Fruit fly (Drosophila melanogaster) whole organism, embryonic: ENCODE results near the gene CG1024.
A peak's percentile ranks its signal among the peaks of the same experiment; 100 is the strongest.

Experiments
- Abd-B ChIP-seq: fragments of 200-800 bp; sonication (Bioruptor generic); optimal IDR thresholded peaks from 2 replicates; lab custom pipeline; 2018; ENCODE audit warnings: missing biosample characterization, mild to moderate bottlenecking, missing genetic modification characterization, moderate library complexity
- Aef1 ChIP-seq: fragments of 200-800 bp; sonication (Bioruptor generic); IDR thresholded peaks from 3 replicates; pipeline ENCODE4 v1.3.6; 2022; ENCODE audit warnings: missing biosample characterization, missing genetic modification characterization
- CG10543 ChIP-seq: fragments of 200-800 bp; sonication (Bioruptor generic); optimal IDR thresholded peaks from 3 replicates; lab custom pipeline; 2017; ENCODE audit warnings: missing biosample characterization, mild to moderate bottlenecking, missing genetic modification characterization, moderate library complexity
- CG10654 ChIP-seq: fragments of 200-800 bp; sonication (Bioruptor generic); optimal IDR thresholded peaks from 2 replicates; lab custom pipeline; 2016; ENCODE audit warnings: missing biosample characterization, missing genetic modification characterization
- CG12071 ChIP-seq: fragments of 200-800 bp; sonication (Bioruptor generic); optimal IDR thresholded peaks from 3 replicates; lab custom pipeline; 2018; ENCODE audit warnings: missing biosample characterization, mild to moderate bottlenecking, missing genetic modification characterization
- CG12104 ChIP-seq: fragments of 200-800 bp; sonication (Bioruptor generic); optimal IDR thresholded peaks from 3 replicates; lab custom pipeline; 2016; ENCODE audit warnings: missing biosample characterization, missing genetic modification characterization
- CG12236 ChIP-seq: fragments of 200-800 bp; sonication (Bioruptor generic); optimal IDR thresholded peaks from 2 replicates; lab custom pipeline; 2016; ENCODE audit warnings: missing biosample characterization, missing genetic modification characterization
- CG13287 ChIP-seq: fragments of 200-800 bp; sonication (Bioruptor generic); IDR thresholded peaks from 2 replicates; pipeline ENCODE4 v1.3.6; 2022; ENCODE audit warnings: missing biosample characterization, missing genetic modification characterization; ENCODE audit not compliant: partially characterized antibody
- CG15514 ChIP-seq: fragments of 200-800 bp; sonication (Bioruptor generic); optimal IDR thresholded peaks from 3 replicates; lab custom pipeline; 2017; ENCODE audit warnings: missing biosample characterization, missing genetic modification characterization, mild to moderate bottlenecking, moderate library complexity, missing genetic modification reagents
- CG1603 ChIP-seq: fragments of 200-800 bp; sonication (Bioruptor generic); optimal IDR thresholded peaks from 2 replicates; lab custom pipeline; 2019; ENCODE audit warnings: missing biosample characterization, mild to moderate bottlenecking, missing genetic modification characterization, moderate library complexity
- CG17568 ChIP-seq: fragments of 200-800 bp; sonication (Bioruptor generic); optimal IDR thresholded peaks from 2 replicates; lab custom pipeline; 2018; ENCODE audit warnings: missing biosample characterization, mild to moderate bottlenecking, missing genetic modification characterization, moderate library complexity
- CG18476 ChIP-seq: fragments of 200-800 bp; sonication (Bioruptor generic); optimal IDR thresholded peaks from 2 replicates; lab custom pipeline; 2016; ENCODE audit warnings: missing biosample characterization, mild to moderate bottlenecking, missing genetic modification characterization
- CG32767 ChIP-seq: fragments of 200-800 bp; sonication (Bioruptor generic); IDR thresholded peaks from 2 replicates; pipeline ENCODE4 v1.3.6; 2022; ENCODE audit warnings: missing biosample characterization, missing genetic modification characterization
- CG4328 ChIP-seq: fragments of 200-800 bp; sonication (Bioruptor generic); optimal IDR thresholded peaks from 3 replicates; lab custom pipeline; 2017; ENCODE audit warnings: missing biosample characterization, missing genetic modification reagents, missing genetic modification characterization
- CG5245 ChIP-seq: fragments of 200-800 bp; sonication (Bioruptor generic); optimal IDR thresholded peaks from 3 replicates; lab custom pipeline; 2016; ENCODE audit warnings: missing biosample characterization, missing genetic modification characterization
- CG6854 ChIP-seq: fragments of 200-800 bp; sonication (Bioruptor generic); optimal IDR thresholded peaks from 3 replicates; lab custom pipeline; 2017; ENCODE audit warnings: missing biosample characterization, mild to moderate bottlenecking, missing genetic modification characterization
- CG7786 ChIP-seq: fragments of 200-800 bp; sonication (Bioruptor generic); optimal IDR thresholded peaks from 2 replicates; lab custom pipeline; 2016; ENCODE audit warnings: missing biosample characterization, missing genetic modification characterization
- CHES-1-like ChIP-seq: fragments of 200-800 bp; sonication (Bioruptor generic); optimal IDR thresholded peaks from 2 replicates; lab custom pipeline; 2016; ENCODE audit warnings: missing biosample characterization, missing genetic modification characterization
- Chrac-16 ChIP-seq: fragments of 200-800 bp; sonication (Bioruptor generic); optimal IDR thresholded peaks from 3 replicates; lab custom pipeline; 2016; ENCODE audit warnings: missing biosample characterization, missing genetic modification characterization
- Dp ChIP-seq: fragments of 200-800 bp; sonication (Bioruptor generic); optimal IDR thresholded peaks from 2 replicates; lab custom pipeline; 2018; ENCODE audit warnings: missing biosample characterization, mild to moderate bottlenecking, missing genetic modification characterization, moderate library complexity
- HLH3B ChIP-seq: fragments of 200-800 bp; sonication (Bioruptor generic); IDR thresholded peaks from 2 replicates; pipeline ENCODE4 v1.3.6; 2022; ENCODE audit warnings: missing biosample characterization, missing genetic modification characterization
- Hand ChIP-seq: fragments of 200-800 bp; sonication (Bioruptor generic); optimal IDR thresholded peaks from 2 replicates; lab custom pipeline; 2017; ENCODE audit warnings: mild to moderate bottlenecking, missing biosample characterization, missing genetic modification reagents, missing genetic modification characterization
- Hmr ChIP-seq: fragments of 200-800 bp; sonication (Bioruptor generic); optimal IDR thresholded peaks from 3 replicates; lab custom pipeline; 2017; ENCODE audit warnings: mild to moderate bottlenecking, missing biosample characterization, missing genetic modification reagents, missing genetic modification characterization
- Lhr ChIP-seq: fragments of 200-800 bp; sonication (Bioruptor generic); optimal IDR thresholded peaks from 3 replicates; lab custom pipeline; 2017; ENCODE audit warnings: mild to moderate bottlenecking, missing biosample characterization, missing genetic modification reagents, missing genetic modification characterization
- MESR4 ChIP-seq: fragments of 200-800 bp; sonication (Bioruptor generic); optimal IDR thresholded peaks from 2 replicates; lab custom pipeline; 2018; ENCODE audit warnings: missing biosample characterization, mild to moderate bottlenecking, missing genetic modification characterization, moderate library complexity
- Mes4 ChIP-seq: fragments of 200-800 bp; sonication (Bioruptor generic); optimal IDR thresholded peaks from 2 replicates; lab custom pipeline; 2016; ENCODE audit warnings: missing biosample characterization, missing genetic modification characterization
- NC2α ChIP-seq: fragments of 200-800 bp; sonication (Bioruptor generic); optimal IDR thresholded peaks from 2 replicates; lab custom pipeline; 2016; ENCODE audit warnings: missing biosample characterization, missing genetic modification characterization
- Scr ChIP-seq: fragments of 200-800 bp; sonication (Bioruptor generic); IDR thresholded peaks from 2 replicates; pipeline ENCODE4 v1.3.6; 2022; ENCODE audit warnings: missing biosample characterization, missing genetic modification characterization; ENCODE audit not compliant: partially characterized antibody
- abd-A ChIP-seq: fragments of 200-800 bp; sonication (Bioruptor generic); optimal IDR thresholded peaks from 3 replicates; lab custom pipeline; 2019; ENCODE audit warnings: missing biosample characterization, mild to moderate bottlenecking, missing genetic modification characterization, moderate library complexity
- ash1 ChIP-seq: fragments of 200-800 bp; sonication (Bioruptor generic); optimal IDR thresholded peaks from 2 replicates; lab custom pipeline; 2018; ENCODE audit warnings: missing biosample characterization, mild to moderate bottlenecking, missing genetic modification characterization
- crol ChIP-seq: fragments of 200-800 bp; sonication (Bioruptor generic); IDR thresholded peaks from 2 replicates; pipeline ENCODE4 v1.3.6; 2022; ENCODE audit warnings: missing biosample characterization, missing genetic modification characterization
- dati ChIP-seq: fragments of 200-800 bp; sonication (Bioruptor generic); IDR thresholded peaks from 2 replicates; pipeline ENCODE4 v1.3.6; 2022; ENCODE audit warnings: missing biosample characterization, missing genetic modification characterization
- exex ChIP-seq: fragments of 200-800 bp; sonication (Bioruptor generic); optimal IDR thresholded peaks from 4 replicates; lab custom pipeline; 2018; ENCODE audit warnings: missing biosample characterization, mild to moderate bottlenecking, missing genetic modification characterization, moderate library complexity
- gcm ChIP-seq: fragments of 200-800 bp; sonication (Bioruptor generic); optimal IDR thresholded peaks from 2 replicates; lab custom pipeline; 2019; ENCODE audit warnings: missing biosample characterization, mild to moderate bottlenecking, missing genetic modification characterization, moderate library complexity
- gt ChIP-seq: fragments of 200-800 bp; sonication (Bioruptor generic); IDR thresholded peaks from 2 replicates; pipeline ENCODE4 v1.3.6; 2022; ENCODE audit warnings: missing biosample characterization, missing genetic modification characterization
- insv ChIP-seq, 2 experiments: fragments of 200-800 bp; sonication (Bioruptor generic); optimal IDR thresholded peaks; 3 replicates each; lab custom pipeline; 2016 to 2018; ENCODE audit warnings: missing biosample characterization in 2 of 2, missing genetic modification characterization in 2 of 2
- ken ChIP-seq: fragments of 200-800 bp; sonication (Bioruptor generic); IDR thresholded peaks from 3 replicates; pipeline ENCODE4 v1.3.6; 2022; ENCODE audit warnings: missing biosample characterization, missing genetic modification characterization
- pan ChIP-seq, 4 experiments: fragments of >200 bp in 3 of 4; fragments of 200-800 bp in 1 of 4; sonication (Bioruptor generic) in 1 of 4; optimal IDR thresholded peaks in 3 of 4; IDR thresholded peaks in 1 of 4; 2 replicates each; pipeline versions ENCODE4 v1.3.6 to Lab custom; 2017 to 2022; ENCODE audit warnings: missing biosample characterization in 2 of 4, missing genetic modification characterization in 2 of 4, mixed read lengths in 1 of 4
- pb ChIP-seq: fragments of 200-800 bp; sonication (Bioruptor generic); optimal IDR thresholded peaks from 3 replicates; lab custom pipeline; 2016; ENCODE audit warnings: missing biosample characterization, missing genetic modification characterization
- pfk ChIP-seq: fragments of 200-800 bp; sonication (Bioruptor generic); optimal IDR thresholded peaks from 2 replicates; lab custom pipeline; 2018; ENCODE audit warnings: missing biosample characterization, mild to moderate bottlenecking, missing genetic modification characterization, moderate library complexity
- salm ChIP-seq: fragments of 200-800 bp; sonication (Bioruptor generic); optimal IDR thresholded peaks from 2 replicates; lab custom pipeline; 2018; ENCODE audit warnings: missing biosample characterization, mild to moderate bottlenecking, missing genetic modification characterization
- slou ChIP-seq: fragments of 200-800 bp; sonication (Bioruptor generic); optimal IDR thresholded peaks from 3 replicates; lab custom pipeline; 2016; ENCODE audit warnings: missing biosample characterization, missing genetic modification characterization
- sr ChIP-seq: fragments of 200-800 bp; sonication (Bioruptor generic); IDR thresholded peaks from 3 replicates; pipeline ENCODE4 v1.3.6; 2022; ENCODE audit warnings: missing biosample characterization, missing genetic modification characterization
- ssp ChIP-seq: fragments of 200-800 bp; sonication (Bioruptor generic); IDR thresholded peaks from 2 replicates; pipeline ENCODE4 v1.3.6; 2022; ENCODE audit warnings: missing biosample characterization, missing genetic modification characterization
- tap ChIP-seq: fragments of 200-800 bp; optimal IDR thresholded peaks from 3 replicates; lab custom pipeline; 2019; ENCODE audit warnings: missing biosample characterization, mild to moderate bottlenecking, missing genetic modification characterization, moderate library complexity
- tll ChIP-seq, 2 experiments: fragments of 200-800 bp in 1 of 2; fragments of >200 bp in 1 of 2; sonication (Bioruptor generic) in 1 of 2; optimal IDR thresholded peaks; 2 replicates each; lab custom pipeline; 2017 to 2019; ENCODE audit warnings: missing biosample characterization in 2 of 2, missing genetic modification characterization in 2 of 2, mild to moderate bottlenecking in 1 of 2, moderate library complexity in 1 of 2
- toy ChIP-seq: fragments of 200-800 bp; sonication (Bioruptor generic); IDR thresholded peaks from 2 replicates; pipeline ENCODE4 v1.3.6; 2022; ENCODE audit warnings: missing biosample characterization, missing genetic modification characterization
- yki ChIP-seq: fragments of >200 bp; optimal IDR thresholded peaks from 3 replicates; lab custom pipeline; 2018
- z ChIP-seq: fragments of 200-800 bp; sonication (Bioruptor generic); IDR thresholded peaks from 3 replicates; pipeline ENCODE4 v1.3.6; 2022; ENCODE audit warnings: missing biosample characterization, missing genetic modification characterization

Gene CG1024

dm6 chr3R:6416242-6416641 lies 36.1 kb upstream of the CG1024 start (continued):
- TF ChIP-seq Chrac-16 (GFP tag; lab: Kevin White, UChicago) (peak; percentile 48), CHES-1-like (peak; percentile 74), Lhr (no peak), exex (tag; lab: Kevin White, UChicago) (peak; percentile 26), Aef1 (GFP tag; lab: Robert Waterston, UW) (peak; percentile 76), insv (GFP tag; optimal IDR thresholded peaks at IDR 0.05; lab: Kevin White, UChicago) (no peak), tap (tag; lab: Kevin White, UChicago) (peak; percentile 36), HLH3B (GFP tag; lab: Robert Waterston, UW) (peak; percentile 85), slou (GFP tag; lab: Kevin White, UChicago) (peak; percentile 46), CG32767 (GFP tag; lab: Robert Waterston, UW) (0 out of 2 replicates have a peak, but pooled peaks have one; percentile 56), NC2α (GFP tag; lab: Kevin White, UChicago) (peak; percentile 19), CG17568 (GFP tag; lab: Kevin White, UChicago) (peak; percentile 38), CG1603 (tag; lab: Kevin White, UChicago) (peak; percentile 85), Hand (GFP tag; lab: Kevin White, UChicago) (peak; percentile 91), z (0 out of 3 replicates have a peak, but pooled peaks have one; percentile 19), tll (GFP tag; optimal IDR thresholded peaks at IDR 0.05; lab: Kevin White, UChicago) (no peak), CG10654 (peak; percentile 71), Hmr (GFP tag; lab: Kevin White, UChicago) (peak; percentile 93), Scr (no peak), toy (GFP tag; lab: Robert Waterston, UW) (0 out of 2 replicates have a peak, but pooled peaks have one; percentile 30), CG6854 (GFP tag; lab: Kevin White, UChicago) (peak; percentile 86), MESR4 (GFP tag; lab: Kevin White, UChicago) (no peak), CG12236 (GFP tag; lab: Kevin White, UChicago) (peak; percentile 17), pan (optimal IDR thresholded peaks at IDR 0.05; lab: Kevin White, UChicago) (no peak), pan (GFP tag; optimal IDR thresholded peaks at IDR 0.05 in 1 of 2, IDR thresholded peaks at IDR 0.05 in 1 of 2) (peak in 1 of 2 experiments; percentile 86), CG12104 (GFP tag; lab: Kevin White, UChicago) (peak; percentile 24), CG10543 (GFP tag; lab: Kevin White, UChicago) (peak; percentile 59), CG7786 (GFP tag; lab: Kevin White, UChicago) (peak; percentile 78), sr (GFP tag; lab: Robert Waterston, UW) (peak; percentile 61; the same call in 2 of the 3 replicates), Dp (GFP tag; lab: Kevin White, UChicago) (no peak), crol (GFP tag; lab: Robert Waterston, UW) (no peak), yki (lab: Kevin White, UChicago) (no peak), ken (GFP tag; lab: Robert Waterston, UW) (peak; percentile 73; the same call in 2 of the 3 replicates), pfk (GFP tag; lab: Kevin White, UChicago) (no peak), abd-A (tag; lab: Kevin White, UChicago) (no peak), CG4328 (no peak), Mes4 (GFP tag; lab: Kevin White, UChicago) (peak; percentile 30), dati (0 out of 2 replicates have a peak, but pooled peaks have one; percentile 34), CG15514 (GFP tag; lab: Kevin White, UChicago) (peak; percentile 78), CG12071 (GFP tag; lab: Kevin White, UChicago) (peak; percentile 90), CG18476 (GFP tag; lab: Kevin White, UChicago) (peak; percentile 57), CG5245 (peak; percentile 25), salm (tag; lab: Kevin White, UChicago) (no peak), ash1 (peak; percentile 57), pb (GFP tag; lab: Kevin White, UChicago) (peak; percentile 89), gcm (GFP tag; lab: Kevin White, UChicago) (peak; percentile 48), gt (no peak), CG13287 (no peak), Abd-B (GFP tag; lab: Kevin White, UChicago) (peak; percentile 10), ssp (GFP tag; lab: Robert Waterston, UW) (0 out of 2 replicates have a peak, but pooled peaks have one; percentile 48)
